Worm (Caenorhabditis elegans) whole organism, L4 larva: Measurements from ENCODE around the gene gei-15.

Experiments
- D1046.2 ChIP-seq: fragments of 200-800 bp; sonication (Bioruptor generic); IDR thresholded peaks from 2 replicates; pipeline ENCODE4 v1.3.6; 2022; ENCODE audit warnings: missing genetic modification characterization, missing compliant biosample characterization
- F26F4.8 ChIP-seq: fragments of 200-800 bp; sonication (Bioruptor generic); conservative IDR thresholded peaks from 2 replicates; pipeline ENCODE4 v1.3.6; 2022; ENCODE audit warnings: missing genetic modification characterization, missing compliant biosample characterization
- F49E8.2 ChIP-seq: sonication (generic microtip); optimal IDR thresholded peaks from 2 replicates; lab custom pipeline; 2016; ENCODE audit warnings: missing compliant biosample characterization, mild to moderate bottlenecking, missing genetic modification characterization, borderline replicate concordance
- T26A8.4 ChIP-seq: fragments of 200-800 bp; sonication (Bioruptor generic); IDR thresholded peaks from 2 replicates; pipeline ENCODE4 v1.3.6; 2022; ENCODE audit warnings: missing genetic modification characterization, missing compliant biosample characterization
- Y105C5A.15 ChIP-seq: fragments of 200-800 bp; sonication (Bioruptor generic); IDR thresholded peaks from 2 replicates; pipeline ENCODE4 v1.3.6; 2022; ENCODE audit warnings: missing genetic modification characterization, missing compliant biosample characterization
- aha-1 ChIP-seq: fragments of 150-350 bp; peaks from one replicate; lab custom pipeline; 2014; ENCODE audit warnings: missing biosample characterization, missing genetic modification characterization
- aly-2 ChIP-seq: sonication (generic microtip); optimal IDR thresholded peaks from 2 replicates; lab custom pipeline; 2018; ENCODE audit warnings: missing biosample characterization, missing genetic modification characterization
- ceh-20 ChIP-seq: fragments of 200-800 bp; sonication (Bioruptor generic); IDR thresholded peaks from 2 replicates; pipeline ENCODE4 v1.3.6; 2022; ENCODE audit warnings: missing genetic modification reagents, missing genetic modification characterization, missing compliant biosample characterization
- ceh-32 ChIP-seq: sonication (generic microtip); optimal IDR thresholded peaks from 2 replicates; lab custom pipeline; 2016; ENCODE audit warnings: mild to moderate bottlenecking, missing genetic modification characterization, missing compliant biosample characterization; ENCODE audit not compliant: poor library complexity
- ceh-44 ChIP-seq: fragments of 200-800 bp; sonication (Bioruptor generic); IDR thresholded peaks from 2 replicates; pipeline ENCODE4 v1.3.6; 2022; ENCODE audit warnings: missing genetic modification reagents, missing genetic modification characterization, missing compliant biosample characterization
- ces-1 ChIP-seq: fragments of 150-350 bp; sonication (generic microtip); optimal IDR thresholded peaks from 4 replicates; lab custom pipeline; 2014; ENCODE audit warnings: missing biosample characterization, missing genetic modification reagents, missing genetic modification characterization
- dve-1 ChIP-seq: sonication (generic microtip); optimal IDR thresholded peaks from 2 replicates; lab custom pipeline; 2017; ENCODE audit warnings: antibody characterized with exemption, mild to moderate bottlenecking, missing genetic modification characterization, missing compliant biosample characterization; ENCODE audit not compliant: insufficient read depth
- fkh-10 ChIP-seq: fragments of 150-350 bp; optimal IDR thresholded peaks from 2 replicates; lab custom pipeline; 2014; ENCODE audit warnings: missing biosample characterization, missing genetic modification reagents, missing genetic modification characterization
- hif-1 ChIP-seq, 2 experiments: sonication (generic microtip); optimal IDR thresholded peaks; 2 replicates each; lab custom pipeline; 2016 to 2017; ENCODE audit warnings: missing compliant biosample characterization in 2 of 2, missing genetic modification characterization in 2 of 2, missing genetic modification reagents in 2 of 2, missing genotype in 2 of 2, mild to moderate bottlenecking in 1 of 2
- hlh-11 ChIP-seq: fragments of 200-800 bp; sonication (Bioruptor generic); optimal IDR thresholded peaks from 2 replicates; lab custom pipeline; 2018; ENCODE audit warnings: mild to moderate bottlenecking, missing genetic modification characterization, missing compliant biosample characterization
- hlh-30 ChIP-seq: sonication (generic microtip); optimal IDR thresholded peaks from 2 replicates; lab custom pipeline; 2017; ENCODE audit warnings: antibody characterized with exemption, mild to moderate bottlenecking, missing genetic modification characterization, missing compliant biosample characterization; ENCODE audit not compliant: insufficient read depth
- hmg-1.1 ChIP-seq: fragments of 200-800 bp; sonication (Bioruptor generic); IDR thresholded peaks from 2 replicates; pipeline ENCODE4 v1.3.6; 2022; ENCODE audit warnings: missing genetic modification reagents, missing genetic modification characterization, missing compliant biosample characterization
- lin-29 ChIP-seq: fragments of 200-800 bp; sonication (Bioruptor generic); IDR thresholded peaks from 2 replicates; pipeline ENCODE4 v1.3.6; 2022; ENCODE audit warnings: missing genetic modification reagents, missing genetic modification characterization, missing compliant biosample characterization
- madf-5 ChIP-seq, 2 experiments: fragments of 200-800 bp; sonication (Bioruptor generic); IDR thresholded peaks; 2 replicates each; pipeline ENCODE4 v1.3.6; 2022; ENCODE audit warnings: missing compliant biosample characterization in 2 of 2, missing genetic modification characterization in 2 of 2
- mdl-1 ChIP-seq, 2 experiments: fragments of 150-350 bp in 1 of 2; sonication (generic microtip) in 1 of 2; optimal IDR thresholded peaks; 2 replicates each; lab custom pipeline; 2014 to 2017; ENCODE audit warnings: missing biosample characterization in 2 of 2, missing genetic modification characterization in 2 of 2
- mes-2 ChIP-seq: sonication (generic microtip); optimal IDR thresholded peaks from 2 replicates; lab custom pipeline; 2016; ENCODE audit warnings: missing genotype, mild to moderate bottlenecking, missing genetic modification characterization, missing compliant biosample characterization; ENCODE audit not compliant: poor library complexity, severe bottlenecking
- nhr-11 ChIP-seq: fragments of 150-350 bp; optimal IDR thresholded peaks from 2 replicates; lab custom pipeline; 2014; ENCODE audit warnings: missing biosample characterization, missing genetic modification characterization
- nhr-28 ChIP-seq: fragments of 150-350 bp; optimal IDR thresholded peaks from 2 replicates; lab custom pipeline; 2014; ENCODE audit warnings: missing biosample characterization, missing genetic modification characterization
- nhr-42 ChIP-seq: fragments of 200-800 bp; sonication (Bioruptor generic); IDR thresholded peaks from 2 replicates; pipeline ENCODE4 v1.3.6; 2022; ENCODE audit warnings: missing genetic modification characterization, missing compliant biosample characterization
- nhr-48 ChIP-seq: sonication (generic microtip); optimal IDR thresholded peaks from 2 replicates; lab custom pipeline; 2016; ENCODE audit warnings: mild to moderate bottlenecking, missing genetic modification characterization, missing compliant biosample characterization
- nhr-6 ChIP-seq: fragments of 150-350 bp; optimal IDR thresholded peaks from 2 replicates; lab custom pipeline; 2014; ENCODE audit warnings: missing biosample characterization, missing genetic modification characterization
- saeg-2 ChIP-seq: fragments of 200-800 bp; sonication (Bioruptor generic); IDR thresholded peaks from 2 replicates; pipeline ENCODE4 v1.3.6; 2022; ENCODE audit warnings: missing genetic modification reagents, missing genetic modification characterization, missing compliant biosample characterization
- set-16 ChIP-seq: fragments of 200-800 bp; sonication (Bioruptor generic); IDR thresholded peaks from 2 replicates; pipeline ENCODE4 v1.3.6; 2022; ENCODE audit warnings: missing genetic modification reagents, missing genetic modification characterization, missing compliant biosample characterization
- skn-1 ChIP-seq: fragments of 150-350 bp; optimal IDR thresholded peaks from 2 replicates; lab custom pipeline; 2014; ENCODE audit warnings: missing biosample characterization, missing genetic modification characterization
- spr-3 ChIP-seq: fragments of 200-800 bp; sonication (Bioruptor generic); optimal IDR thresholded peaks from 2 replicates; lab custom pipeline; 2018; ENCODE audit warnings: mild to moderate bottlenecking, missing genetic modification characterization, missing compliant biosample characterization
- tra-1 ChIP-seq: fragments of 200-800 bp; sonication (Bioruptor generic); IDR thresholded peaks from 2 replicates; pipeline ENCODE4 v1.3.6; 2022; ENCODE audit warnings: missing genetic modification reagents, missing genetic modification characterization, missing compliant biosample characterization
- unc-39 ChIP-seq: sonication (generic microtip); optimal IDR thresholded peaks from 2 replicates; lab custom pipeline; 2017; ENCODE audit warnings: missing biosample characterization, missing genetic modification characterization
- unc-62 ChIP-seq, 3 experiments: fragments of 150-350 bp in 1 of 3; sonication (generic microtip); optimal IDR thresholded peaks in 2 of 3; peaks in 1 of 3; 1 replicate in 1 of 3; 2 replicates in 2 of 3; lab custom pipeline; 2014 to 2017; ENCODE audit warnings: missing biosample characterization in 3 of 3, missing genetic modification characterization in 3 of 3, missing genetic modification reagents in 3 of 3, missing genotype in 1 of 3
- zip-2 ChIP-seq: fragments of 150-350 bp; optimal IDR thresholded peaks from 2 replicates; lab custom pipeline; 2014; ENCODE audit warnings: missing biosample characterization, missing genetic modification characterization

gei-15 gene

ce11 chrX:6804857-6805256 lies 18.2 kb downstream of the gei-15 start (continued):
- no peak for TF ChIP-seq T26A8.4 (GFP tag; lab: Robert Waterston, UW)
- no peak for TF ChIP-seq F49E8.2
- no peak for TF ChIP-seq F26F4.8
- no peak for TF ChIP-seq lin-29 (GFP tag; lab: Robert Waterston, UW)
- TF ChIP-seq nhr-11 (tag; lab: Kevin White, UChicago) = no peak
- TF ChIP-seq fkh-10 = no peak
- no peak for TF ChIP-seq zip-2 (tag; lab: Kevin White, UChicago)
- TF ChIP-seq ceh-32 (tag; lab: Kevin White, UChicago) = no peak
- TF ChIP-seq nhr-48 (tag; lab: Kevin White, UChicago) = peak; percentile 66
- TF ChIP-seq ces-1 (GFP tag; lab: Kevin White, UChicago) = no peak
- no peak for TF ChIP-seq saeg-2
- TF ChIP-seq dve-1 (tag; lab: Kevin White, UChicago) = peak; percentile 91
- peak in 1 of 2 experiments; percentile 39 for TF ChIP-seq hif-1 (tag; optimal IDR thresholded peaks at IDR 0.05; lab: Kevin White, UChicago)
- TF ChIP-seq D1046.2 (GFP tag; lab: Robert Waterston, UW) = no peak
- TF ChIP-seq mes-2 = peak; percentile 47

DNA sequence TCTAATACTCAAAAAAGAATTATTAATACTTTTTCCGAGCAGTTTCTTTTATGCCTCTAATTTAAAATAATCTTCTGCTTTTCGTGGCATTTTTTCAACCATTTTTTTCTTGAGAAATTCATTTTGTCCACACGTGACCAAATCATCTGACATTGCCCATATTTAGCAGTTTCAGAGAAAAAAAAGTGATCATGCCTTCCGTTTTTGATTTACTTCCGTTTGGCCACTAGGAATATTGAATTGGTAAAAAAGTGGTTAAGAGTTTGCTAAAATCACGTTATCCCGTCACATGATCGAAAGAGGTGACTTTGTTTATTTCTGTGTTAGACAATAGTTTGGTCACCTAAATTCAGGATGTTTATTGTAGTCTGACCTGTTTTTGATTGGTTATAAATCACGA lies 18.7 kb downstream of the gei-15 start:
- TF ChIP-seq Y105C5A.15 (GFP tag; lab: Robert Waterston, UW) (no peak), hif-1 (tag; optimal IDR thresholded peaks at IDR 0.05; lab: Kevin White, UChicago) (peak in 1 of 2 experiments; percentile 35), set-16 (no peak), hlh-30 (peak; percentile 69), aha-1 (tag; lab: Kevin White, UChicago) (peak; percentile 87)

DNA sequence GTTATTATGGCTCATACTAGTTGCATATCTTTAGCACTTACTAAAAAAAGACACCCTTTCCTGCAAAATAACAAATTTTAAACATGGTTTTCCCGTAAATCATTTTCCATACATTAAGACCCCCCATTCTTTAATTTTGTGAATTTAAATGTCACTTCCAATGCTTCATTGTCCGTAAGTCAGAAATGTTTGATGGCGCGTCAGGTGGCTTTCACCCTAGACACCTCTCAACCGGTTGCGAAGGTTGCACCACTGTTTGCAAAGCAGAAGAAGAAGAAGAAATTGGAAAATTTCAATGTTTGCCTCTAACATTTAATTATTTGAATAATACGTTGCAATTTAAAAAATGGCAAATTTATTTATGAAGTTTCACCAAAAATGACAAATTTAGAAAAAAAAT lies 21.5 kb downstream of the gei-15 start:
- TF ChIP-seq mdl-1 (tag; optimal IDR thresholded peaks at IDR 0.05; lab: Kevin White, UChicago) (no peak), spr-3 (no peak), nhr-42 (GFP tag; lab: Robert Waterston, UW) (no peak), unc-62 (GFP tag; optimal IDR thresholded peaks at IDR 0.05 in 1 of 2; lab: Kevin White, UChicago) (no peak), unc-62 (tag; optimal IDR thresholded peaks at IDR 0.05; lab: Kevin White, UChicago) (no peak), skn-1 (tag; lab: Kevin White, UChicago) (no peak), ceh-44 (GFP tag; lab: Robert Waterston, UW) (no peak), hlh-11 (no peak), nhr-6 (tag; lab: Kevin White, UChicago) (no peak), madf-5 (GFP tag; IDR thresholded peaks at IDR 0.05; lab: Robert Waterston, UW) (no peak)

ce11 chrX:6799776-6800175 lies 23.3 kb downstream of the gei-15 start, which contains the start of gene M03A8.3:
TSS of gene M03A8.3 (plus strand) at chrX:6800053.
- TF ChIP-seq aha-1 (tag; lab: Kevin White, UChicago) (peak; percentile 71), hlh-11 (peak; percentile 19), hlh-30 (no peak)

DNA sequence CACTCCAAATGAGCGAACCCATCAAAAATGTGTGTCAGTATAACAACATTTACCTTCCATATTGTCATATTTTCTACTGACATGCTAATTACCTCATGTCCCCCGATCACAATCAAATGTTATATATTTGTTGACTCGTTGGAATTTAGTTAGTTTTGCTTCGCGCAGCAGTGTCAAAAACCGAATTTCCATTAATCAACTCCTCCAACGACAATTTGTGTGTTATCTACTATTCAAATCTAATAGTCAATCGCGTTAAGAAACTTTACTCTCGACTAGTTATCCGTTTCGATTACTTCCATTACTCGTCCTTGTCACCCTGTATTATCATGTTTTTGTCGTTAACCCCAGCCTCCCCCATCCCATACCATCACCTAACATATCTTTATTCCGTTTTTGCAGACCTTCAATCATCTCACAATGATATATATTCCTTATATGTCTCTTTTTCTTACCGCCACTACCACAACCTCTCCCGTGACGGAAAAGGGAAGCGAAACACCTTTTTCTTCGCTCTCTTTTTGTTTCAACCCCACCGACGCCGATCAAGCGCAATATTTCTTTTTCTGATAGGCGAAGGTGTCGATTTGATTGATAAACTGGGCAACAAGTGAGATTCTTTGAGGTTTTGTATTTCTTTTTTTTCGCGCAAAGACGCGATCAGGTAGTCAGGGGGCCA lies 27.1 kb downstream of the gei-15 start:
- TF ChIP-seq tra-1 (GFP tag; lab: Robert Waterston, UW) (peak; percentile 56; the same call in 1 of the 2 replicates), mes-2 (peak; percentile 26), unc-39 (no peak), T26A8.4 (GFP tag; lab: Robert Waterston, UW) (no peak), hlh-30 (peak; percentile 20), hlh-11 (peak; percentile 25), aly-2 (tag; lab: Kevin White, UChicago) (no peak), ceh-20 (GFP tag; lab: Robert Waterston, UW) (no peak), nhr-28 (peak; percentile 20), hmg-1.1 (no peak), saeg-2 (no peak)
